Worm (Caenorhabditis elegans): ENCODE results near the gene ptp-1.

The ptp-1 gene

DNA sequence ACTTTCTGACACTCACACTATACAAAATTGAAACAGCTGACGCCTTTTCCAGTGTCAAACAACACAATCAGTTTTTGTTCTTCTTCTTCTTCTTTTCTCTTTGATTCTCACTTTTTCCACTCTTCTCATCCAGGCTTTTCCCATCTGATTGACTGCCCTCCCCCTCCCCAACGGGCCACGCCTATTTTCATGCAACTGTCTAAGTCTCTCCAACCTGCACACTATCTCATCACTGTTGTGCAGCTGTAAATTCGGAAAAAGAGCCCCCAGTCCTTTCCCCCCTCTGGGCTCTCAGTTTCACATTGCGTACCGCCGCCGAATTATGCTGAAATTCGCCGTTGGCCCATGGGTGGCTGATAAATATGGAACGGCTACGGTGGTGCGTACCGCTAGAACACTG, 10.7 kb downstream of the ptp-1 start:
- TF ChIP-seq ztf-23 (GFP tag; IDR thresholded peaks at IDR 0.05) (no peak), flt-1 (GFP tag; IDR thresholded peaks at IDR 0.05) (no peak)

DNA sequence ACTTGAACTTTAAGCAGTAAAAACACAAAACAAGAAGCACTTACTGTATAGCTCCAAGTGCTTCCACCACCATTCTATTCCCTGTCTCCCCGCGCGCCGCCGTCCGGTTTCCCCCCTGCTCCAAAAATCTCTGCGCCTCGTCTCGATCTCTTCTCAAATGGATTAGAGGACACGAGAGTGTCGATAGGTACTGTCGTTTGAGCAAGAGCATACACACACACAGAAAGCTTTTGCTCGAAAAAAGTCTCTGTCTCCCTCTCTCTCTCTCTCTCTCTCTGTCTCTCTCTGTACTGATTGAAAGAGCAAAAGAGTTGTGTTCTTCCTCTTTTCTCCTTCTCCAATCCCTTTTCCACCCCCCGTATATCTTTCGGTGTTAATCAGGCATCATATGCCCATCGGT, 15.2 kb downstream of the ptp-1 start:
- TF ChIP-seq med-1 (GFP tag; optimal IDR thresholded peaks at IDR 0.05; ENCODE audit: insufficient read depth) (no peak), cog-1 (tag; optimal IDR thresholded peaks at IDR 0.05) (no peak), tab-1 (GFP tag; IDR thresholded peaks at IDR 0.05) (no peak), flt-1 (GFP tag; IDR thresholded peaks at IDR 0.05) (no peak), ref-1 (GFP tag; conservative IDR thresholded peaks at IDR 0.05) (no peak)

DNA sequence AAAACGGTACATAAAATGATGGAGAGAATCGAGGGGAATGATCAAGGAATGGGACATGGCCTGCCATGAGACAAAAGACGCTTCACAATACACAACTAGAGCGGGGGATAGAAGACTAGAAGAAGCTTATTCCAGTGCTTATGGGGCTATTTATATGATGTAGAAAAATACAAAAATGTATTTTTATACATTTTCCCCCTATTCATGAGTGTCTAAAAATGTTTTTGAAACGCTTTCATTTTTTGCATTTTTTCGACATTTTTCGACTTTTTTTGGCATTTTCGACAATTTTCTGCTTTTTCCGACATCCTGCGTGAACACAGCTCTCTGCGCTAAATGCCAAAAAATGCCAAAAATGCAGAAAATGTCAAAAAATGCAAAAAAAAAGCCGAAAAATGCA, 21.9 kb downstream of the ptp-1 start:
- TF ChIP-seq med-1 (GFP tag; optimal IDR thresholded peaks at IDR 0.05; ENCODE audit: insufficient read depth) (no peak), ztf-23 (GFP tag; IDR thresholded peaks at IDR 0.05) (0 out of 2 replicates have a peak, but pooled peaks have one; percentile 44), ref-1 (GFP tag; conservative IDR thresholded peaks at IDR 0.05) (no peak)

DNA sequence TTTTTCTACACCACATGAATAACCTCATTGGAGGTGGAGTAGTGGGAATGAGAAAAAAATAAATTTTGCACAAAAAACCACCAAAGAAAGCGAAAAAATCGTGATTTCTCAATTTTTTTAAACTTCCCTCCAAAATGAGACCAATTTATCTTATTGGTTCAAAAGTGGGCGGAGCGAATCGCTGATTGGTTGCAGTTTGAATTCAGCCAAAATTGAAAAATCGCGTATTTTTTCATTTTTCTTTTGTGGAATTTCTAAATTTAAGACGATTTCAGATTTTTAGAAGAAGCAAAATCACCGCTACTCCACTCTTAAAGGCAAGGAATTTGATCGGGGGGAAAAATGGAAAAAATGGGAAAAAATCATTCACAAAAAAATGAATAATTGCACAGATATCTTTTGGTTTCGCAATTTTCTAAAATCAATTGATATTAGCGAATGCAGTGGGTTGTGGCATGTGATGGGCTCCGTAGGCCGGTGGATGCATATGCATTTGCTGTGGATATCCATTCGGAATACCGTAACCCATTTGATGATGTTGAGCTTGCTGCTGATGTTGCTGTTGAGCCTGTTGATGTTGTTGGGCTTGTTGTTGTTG, 22.5 kb downstream of the ptp-1 start:
- TF ChIP-seq ref-1 (GFP tag; conservative IDR thresholded peaks at IDR 0.05) (no peak), tab-1 (GFP tag; IDR thresholded peaks at IDR 0.05) (no peak), cog-1 (tag; optimal IDR thresholded peaks at IDR 0.05) (no peak), T22C8.4 (GFP tag; IDR thresholded peaks at IDR 0.05) (no peak), klf-2 (GFP tag; conservative IDR thresholded peaks at IDR 0.05) (no peak), ztf-23 (GFP tag; IDR thresholded peaks at IDR 0.05) (no peak), med-1 (GFP tag; optimal IDR thresholded peaks at IDR 0.05; ENCODE audit: insufficient read depth) (no peak), ztf-29 (GFP tag; IDR thresholded peaks at IDR 0.05) (no peak), flt-1 (GFP tag; IDR thresholded peaks at IDR 0.05) (no peak)

DNA sequence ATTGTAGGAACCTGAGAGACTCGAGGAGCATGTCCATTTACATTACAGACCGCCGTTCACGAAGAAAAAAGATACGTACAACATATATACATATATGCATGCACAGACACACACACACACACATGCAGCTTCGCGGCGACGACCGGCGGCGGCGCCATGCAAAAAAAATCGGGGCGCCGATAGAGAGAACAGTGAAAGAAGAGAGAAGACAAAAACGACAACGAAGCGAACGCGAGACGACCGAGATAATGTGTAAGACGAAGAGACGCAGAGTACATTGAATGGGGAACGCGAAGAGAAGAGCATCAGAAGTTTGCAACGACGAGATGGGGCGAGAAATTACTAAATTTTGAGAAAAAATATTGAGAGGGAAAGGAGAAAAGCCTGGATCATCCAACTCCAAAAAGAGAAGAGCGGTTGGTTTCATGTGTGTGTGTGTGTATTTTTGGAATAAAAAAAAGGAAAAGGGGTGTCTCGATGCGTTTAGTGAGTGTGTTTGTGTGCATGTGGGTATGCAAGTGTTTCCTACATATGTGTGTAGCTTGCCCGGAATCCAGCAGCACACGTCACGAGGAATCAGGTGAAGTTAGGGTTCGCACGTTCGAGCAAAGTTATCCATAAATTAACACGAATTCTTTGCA, 29.2 kb downstream of the ptp-1 start:
- TF ChIP-seq ztf-23 (GFP tag; IDR thresholded peaks at IDR 0.05) (no peak), cog-1 (tag; optimal IDR thresholded peaks at IDR 0.05) (no peak), klf-2 (GFP tag; conservative IDR thresholded peaks at IDR 0.05) (no peak)

DNA sequence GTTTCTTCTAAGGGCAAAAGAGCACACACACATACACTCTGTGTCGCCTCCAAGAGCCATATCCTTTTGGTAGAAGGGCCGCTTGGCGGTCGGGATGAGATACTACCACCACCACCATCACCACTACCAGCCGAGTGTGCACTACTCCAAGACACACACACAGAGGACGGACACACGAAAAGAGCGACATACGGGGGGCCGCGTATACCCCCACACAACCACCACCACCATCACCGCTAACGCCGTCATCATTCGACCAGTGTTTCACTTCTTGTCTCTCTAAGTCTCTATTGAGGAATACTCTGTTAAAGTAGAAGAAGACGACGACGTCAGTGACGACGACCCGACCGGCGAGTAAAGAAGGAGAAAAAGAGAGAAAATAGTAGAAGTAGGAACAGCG, 30.1 kb downstream of the ptp-1 start:
- TF ChIP-seq cog-1 (tag; optimal IDR thresholded peaks at IDR 0.05) (no peak), klf-2 (GFP tag; conservative IDR thresholded peaks at IDR 0.05) (no peak), flt-1 (GFP tag; IDR thresholded peaks at IDR 0.05) (peak; percentile 70; the same call in 1 of the 2 replicates), ztf-23 (GFP tag; IDR thresholded peaks at IDR 0.05) (peak; percentile 83), med-1 (GFP tag; optimal IDR thresholded peaks at IDR 0.05; ENCODE audit: insufficient read depth) (no peak), tab-1 (GFP tag; IDR thresholded peaks at IDR 0.05) (no peak), ref-1 (GFP tag; conservative IDR thresholded peaks at IDR 0.05) (0 out of 2 replicates have a peak, but pooled peaks have one; percentile 55), T22C8.4 (GFP tag; IDR thresholded peaks at IDR 0.05) (no peak), ztf-29 (GFP tag; IDR thresholded peaks at IDR 0.05) (no peak)

DNA sequence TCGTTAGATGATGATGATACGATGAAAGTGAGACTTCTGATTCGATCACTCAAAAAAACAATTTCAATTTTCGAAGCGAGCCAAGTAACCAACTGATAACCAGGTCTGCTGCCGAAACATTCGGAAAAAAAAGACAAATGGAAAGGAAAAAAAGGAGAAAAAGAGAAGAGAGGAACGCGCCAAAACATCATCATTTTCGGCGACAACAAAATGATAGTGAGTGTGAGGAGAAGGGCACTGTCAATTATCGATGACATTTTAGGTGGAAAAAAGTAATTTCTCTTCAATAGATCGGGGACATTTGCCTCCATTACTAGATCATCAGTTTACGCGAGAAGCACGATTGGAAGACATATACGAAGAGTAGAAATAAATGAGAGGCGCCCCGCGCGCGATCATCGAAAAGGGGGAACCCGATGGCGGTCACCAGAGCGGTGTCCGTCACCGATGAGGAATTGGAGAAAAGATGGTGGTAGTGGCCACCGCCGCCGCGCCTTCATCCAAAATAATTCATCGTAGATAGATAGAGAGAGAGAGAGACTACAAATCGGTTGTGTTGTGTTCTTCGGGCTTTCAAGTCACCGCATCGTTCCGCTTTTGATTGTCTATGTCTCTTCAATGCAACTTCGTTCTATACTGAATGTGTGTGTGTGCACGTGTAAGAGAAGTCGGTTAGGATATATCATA, 30.8 kb downstream of the ptp-1 start:
- no peak for TF ChIP-seq ztf-29 (GFP tag; IDR thresholded peaks at IDR 0.05)

DNA sequence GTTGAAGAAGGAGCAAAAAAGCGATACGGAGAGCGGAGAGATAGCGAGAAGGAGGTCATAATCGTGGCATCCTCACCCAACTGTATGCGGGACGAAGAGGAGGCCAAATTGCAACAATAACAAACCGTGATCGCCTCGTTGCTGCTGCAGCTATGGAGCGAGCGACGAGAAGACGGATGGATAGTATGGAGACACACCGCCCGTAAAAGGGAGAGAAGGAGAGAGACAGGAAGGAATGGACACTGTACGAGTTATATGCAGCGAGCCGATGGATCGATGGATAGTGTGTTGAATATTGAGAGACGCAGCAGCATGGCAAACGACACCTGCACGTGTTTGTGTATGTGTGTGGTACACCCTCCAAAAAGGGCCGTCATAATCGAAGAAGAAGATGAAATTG, 33.2 kb downstream of the ptp-1 start:
- TF ChIP-seq flt-1 (GFP tag; IDR thresholded peaks at IDR 0.05) (no peak), med-1 (GFP tag; optimal IDR thresholded peaks at IDR 0.05; ENCODE audit: insufficient read depth) (no peak), cog-1 (tag; optimal IDR thresholded peaks at IDR 0.05) (no peak), T22C8.4 (GFP tag; IDR thresholded peaks at IDR 0.05) (no peak), ztf-29 (GFP tag; IDR thresholded peaks at IDR 0.05) (no peak), klf-2 (GFP tag; conservative IDR thresholded peaks at IDR 0.05) (no peak), ztf-23 (GFP tag; IDR thresholded peaks at IDR 0.05) (no peak), ref-1 (GFP tag; conservative IDR thresholded peaks at IDR 0.05) (no peak), tab-1 (GFP tag; IDR thresholded peaks at IDR 0.05) (no peak)

DNA sequence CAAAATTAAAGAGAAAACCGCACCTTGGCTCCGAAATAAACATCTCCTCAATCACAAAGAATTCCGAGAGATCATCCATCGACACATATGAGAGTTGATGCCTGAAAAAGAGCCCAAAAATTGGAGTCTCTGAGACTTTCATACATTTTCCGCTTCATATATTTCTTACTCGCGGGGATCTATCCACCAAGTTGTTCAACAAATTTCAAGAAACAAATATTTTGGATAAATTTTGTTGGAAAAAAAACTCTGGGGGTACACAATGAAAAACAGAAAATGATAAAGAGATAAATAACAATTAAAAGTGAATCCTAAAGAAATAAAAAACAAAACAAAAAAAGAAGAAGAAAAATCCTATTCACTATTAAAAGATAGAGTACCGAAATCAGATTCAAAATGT, 36.5 kb downstream of the ptp-1 start, which contains the start of gene sel-8:
Gene sel-8 (minus strand): TSS at position 101 of the 400 bp plus-strand sequence.
- TF ChIP-seq T22C8.4 (GFP tag; IDR thresholded peaks at IDR 0.05) (no peak), cog-1 (tag; optimal IDR thresholded peaks at IDR 0.05) (no peak), ztf-23 (GFP tag; IDR thresholded peaks at IDR 0.05) (no peak), klf-2 (GFP tag; conservative IDR thresholded peaks at IDR 0.05) (no peak), ztf-29 (GFP tag; IDR thresholded peaks at IDR 0.05) (no peak), flt-1 (GFP tag; IDR thresholded peaks at IDR 0.05) (no peak), tab-1 (GFP tag; IDR thresholded peaks at IDR 0.05) (no peak), ref-1 (GFP tag; conservative IDR thresholded peaks at IDR 0.05) (no peak)

DNA sequence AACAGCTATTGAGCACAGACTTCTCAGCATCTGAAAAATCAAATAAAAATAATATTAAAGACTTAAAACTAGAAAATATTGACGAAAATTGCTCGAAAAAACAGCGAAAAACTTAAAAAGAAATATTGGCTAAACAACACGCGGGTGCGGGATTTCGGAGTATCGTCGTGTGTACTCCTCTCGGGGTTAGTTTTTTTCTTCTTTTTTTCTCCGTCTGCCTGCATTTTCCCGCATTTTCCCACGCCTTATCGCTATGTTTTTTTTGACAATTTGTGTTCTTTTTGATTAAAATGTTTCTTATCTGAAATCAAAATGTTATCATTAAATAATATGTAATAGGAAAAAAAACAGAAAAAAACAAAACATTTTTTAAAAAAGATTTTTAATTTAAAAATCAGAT, 39.8 kb downstream of the ptp-1 start, which contains the start of gene mrps-31:
Gene mrps-31 (minus strand): TSS at position 36 of the 400 bp plus-strand sequence.
- TF ChIP-seq flt-1 (GFP tag; IDR thresholded peaks at IDR 0.05) (no peak), tab-1 (GFP tag; IDR thresholded peaks at IDR 0.05) (no peak), klf-2 (GFP tag; conservative IDR thresholded peaks at IDR 0.05) (no peak), T22C8.4 (GFP tag; IDR thresholded peaks at IDR 0.05) (no peak), med-1 (GFP tag; optimal IDR thresholded peaks at IDR 0.05; ENCODE audit: insufficient read depth) (no peak), ztf-23 (GFP tag; IDR thresholded peaks at IDR 0.05) (no peak), ref-1 (GFP tag; conservative IDR thresholded peaks at IDR 0.05) (no peak), cog-1 (tag; optimal IDR thresholded peaks at IDR 0.05) (no peak), ztf-29 (GFP tag; IDR thresholded peaks at IDR 0.05) (no peak)

Measured in whole organism, midembryonic.